Worm (Caenorhabditis elegans): ENCODE results near the gene gip-1.

DNA sequence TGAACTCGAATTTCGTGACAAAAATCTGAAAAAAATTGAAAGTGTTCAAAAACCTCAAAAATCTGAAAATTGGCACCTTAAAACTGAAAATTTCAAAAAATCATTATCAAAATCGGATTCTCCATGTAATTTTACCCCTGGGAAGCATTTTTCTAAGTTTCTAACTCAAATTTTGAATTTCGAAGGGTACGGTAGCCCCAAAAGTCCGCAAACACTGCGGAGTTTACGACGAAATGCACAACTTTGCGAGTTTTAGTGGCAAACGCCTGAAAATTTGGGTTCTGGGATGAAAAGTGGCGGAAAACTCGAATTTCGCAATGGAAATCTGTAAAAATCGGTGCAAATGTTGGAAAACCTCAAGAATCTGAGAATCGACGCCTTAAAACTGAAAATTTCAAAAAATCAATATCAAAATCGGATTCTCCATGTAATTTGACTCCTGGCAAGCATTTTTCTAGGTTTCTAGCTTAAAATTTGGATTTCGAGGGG, 46.3 kb downstream of the gip-1 start:
- TF ChIP-seq nhr-28 (tag; optimal IDR thresholded peaks at IDR 0.05) (no peak), skn-1 (tag; optimal IDR thresholded peaks at IDR 0.05) (no peak), mdl-1 (tag; optimal IDR thresholded peaks at IDR 0.05) (no peak), unc-39 (tag; optimal IDR thresholded peaks at IDR 0.05) (no peak), nhr-11 (tag; optimal IDR thresholded peaks at IDR 0.05) (no peak), snpc-4 (tag; optimal IDR thresholded peaks at IDR 0.05) (no peak), nhr-77 (tag; optimal IDR thresholded peaks at IDR 0.05) (no peak), nhr-12 (tag; optimal IDR thresholded peaks at IDR 0.05) (no peak), ztf-11 (tag; optimal IDR thresholded peaks at IDR 0.05) (no peak), ama-1 (optimal IDR thresholded peaks at IDR 0.05) (no peak), elt-3 (tag; optimal IDR thresholded peaks at IDR 0.05) (no peak)

All from whole organism, L3 larva.